Worm (Caenorhabditis elegans): ENCODE results near the gene T10C6.7.

DNA sequence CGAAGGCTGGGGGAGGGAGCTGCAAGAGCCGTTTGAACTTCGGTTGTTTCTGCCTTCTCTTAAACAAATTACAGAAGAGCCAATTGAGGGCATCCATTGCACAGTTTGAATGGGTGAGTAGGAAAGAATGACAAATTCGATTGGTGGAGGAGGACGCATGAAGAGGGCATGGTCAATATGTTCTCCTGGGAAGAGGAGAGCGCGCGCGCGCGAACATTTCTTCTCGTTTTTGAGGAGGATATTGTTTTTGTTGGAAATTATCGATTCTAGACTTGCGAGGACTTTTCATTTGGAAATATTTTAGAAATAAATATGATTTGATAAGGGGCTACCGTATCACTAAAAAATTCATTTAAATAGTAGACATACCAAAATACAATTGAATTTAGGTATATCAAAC is at the start of gene T10C6.7:
- no peak for TF ChIP-seq sdc-2 (tag; optimal IDR thresholded peaks at IDR 0.05)
- no peak for TF ChIP-seq pqm-1 (tag; optimal IDR thresholded peaks at IDR 0.05)
- TF ChIP-seq pha-2 (tag; optimal IDR thresholded peaks at IDR 0.05), result no peak
- no peak for TF ChIP-seq fkh-10 (GFP tag; optimal IDR thresholded peaks at IDR 0.05)
- no peak for TF ChIP-seq ahr-1 (tag; optimal IDR thresholded peaks at IDR 0.05)
- TF ChIP-seq elt-2 (tag; optimal IDR thresholded peaks at IDR 0.05), result no peak
- TF ChIP-seq lin-11 (tag; optimal IDR thresholded peaks at IDR 0.05), result no peak
- TF ChIP-seq ama-1 (optimal IDR thresholded peaks at IDR 0.05), result no peak

All from whole organism, late embryonic.